Fruit fly (Drosophila melanogaster) whole organism, embryonic: Measurements from ENCODE around the gene Wdr59.
A peak's percentile ranks its signal among the peaks of the same experiment; 100 is the strongest.

Source experiments
- Aef1 ChIP-seq: fragments of 200-800 bp; sonication (Bioruptor generic); IDR thresholded peaks from 3 replicates; pipeline ENCODE4 v1.3.6; 2022; ENCODE audit warnings: missing biosample characterization, missing genetic modification characterization
- Atf6 ChIP-seq: fragments of 200-800 bp; sonication (Bioruptor generic); IDR thresholded peaks from 2 replicates; pipeline ENCODE4 v1.3.6; 2022; ENCODE audit warnings: missing biosample characterization, missing genetic modification characterization
- Bgb ChIP-seq: fragments of 200-800 bp; sonication (Bioruptor generic); IDR thresholded peaks from 2 replicates; pipeline ENCODE4 v1.3.6; 2022; ENCODE audit warnings: missing biosample characterization, missing genetic modification characterization; ENCODE audit not compliant: partially characterized antibody
- CG1024 ChIP-seq: fragments of 200-800 bp; sonication (Bioruptor generic); IDR thresholded peaks from 2 replicates; pipeline ENCODE4 v1.3.6; 2022; ENCODE audit warnings: missing biosample characterization, missing genetic modification characterization
- CG12236 ChIP-seq: fragments of 200-800 bp; sonication (Bioruptor generic); optimal IDR thresholded peaks from 2 replicates; lab custom pipeline; 2016; ENCODE audit warnings: missing biosample characterization, missing genetic modification characterization
- CG13424 ChIP-seq: fragments of 200-800 bp; sonication (Bioruptor generic); optimal IDR thresholded peaks from 2 replicates; lab custom pipeline; 2019; ENCODE audit warnings: missing biosample characterization, mild to moderate bottlenecking, missing genetic modification characterization, moderate library complexity
- CG1529 ChIP-seq: fragments of 200-800 bp; sonication (Bioruptor generic); optimal IDR thresholded peaks from 3 replicates; lab custom pipeline; 2018; ENCODE audit warnings: missing biosample characterization, missing genetic modification characterization
- CG16813 ChIP-seq: fragments of 200-800 bp; sonication (Bioruptor generic); IDR thresholded peaks from 3 replicates; pipeline ENCODE4 v1.3.6; 2022; ENCODE audit warnings: missing biosample characterization, missing genetic modification characterization; ENCODE audit not compliant: partially characterized antibody
- CG17385 ChIP-seq: fragments of 200-800 bp; sonication (Bioruptor generic); optimal IDR thresholded peaks from 3 replicates; lab custom pipeline; 2018; ENCODE audit warnings: missing biosample characterization, mild to moderate bottlenecking, missing genetic modification characterization
- CG18011 ChIP-seq: fragments of 200-800 bp; sonication (Bioruptor generic); optimal IDR thresholded peaks from 2 replicates; lab custom pipeline; 2017; ENCODE audit warnings: missing biosample characterization, missing genetic modification characterization, mild to moderate bottlenecking, moderate library complexity, missing genotype
- CG1832 ChIP-seq: fragments of 200-800 bp; sonication (Bioruptor generic); optimal IDR thresholded peaks from 2 replicates; lab custom pipeline; 2017; ENCODE audit warnings: missing biosample characterization, mild to moderate bottlenecking, missing genetic modification characterization, inconsistent platforms
- CG18476 ChIP-seq: fragments of 200-800 bp; sonication (Bioruptor generic); optimal IDR thresholded peaks from 2 replicates; lab custom pipeline; 2016; ENCODE audit warnings: missing biosample characterization, mild to moderate bottlenecking, missing genetic modification characterization
- CG30020 ChIP-seq: fragments of 200-800 bp; optimal IDR thresholded peaks from 2 replicates; lab custom pipeline; 2019; ENCODE audit warnings: missing biosample characterization, mild to moderate bottlenecking, missing genetic modification characterization, moderate library complexity
- CG34422 ChIP-seq: fragments of 200-800 bp; sonication (Bioruptor generic); IDR thresholded peaks from 3 replicates; pipeline ENCODE4 v1.3.6; 2022; ENCODE audit warnings: missing biosample characterization, missing genetic modification characterization
- CG6791 ChIP-seq: fragments of 200-800 bp; sonication (Bioruptor generic); IDR thresholded peaks from 3 replicates; pipeline ENCODE4 v1.3.6; 2022; ENCODE audit warnings: missing biosample characterization, missing genetic modification characterization; ENCODE audit not compliant: partially characterized antibody
- CG6854 ChIP-seq: fragments of 200-800 bp; sonication (Bioruptor generic); optimal IDR thresholded peaks from 3 replicates; lab custom pipeline; 2017; ENCODE audit warnings: missing biosample characterization, mild to moderate bottlenecking, missing genetic modification characterization
- CG7839 ChIP-seq: fragments of 200-800 bp; sonication (Bioruptor generic); optimal IDR thresholded peaks from 3 replicates; lab custom pipeline; 2018; ENCODE audit warnings: missing biosample characterization, mild to moderate bottlenecking, missing genetic modification characterization, moderate library complexity
- CG7963 ChIP-seq: fragments of 200-800 bp; sonication (Bioruptor generic); IDR thresholded peaks from 3 replicates; pipeline ENCODE4 v1.3.6; 2022; ENCODE audit warnings: missing biosample characterization, missing genetic modification characterization; ENCODE audit not compliant: partially characterized antibody
- CG8290 ChIP-seq, 3 experiments: fragments of 200-800 bp; sonication (Bioruptor generic); optimal IDR thresholded peaks; 2 replicates each; lab custom pipeline; 2016 to 2019; ENCODE audit warnings: missing biosample characterization in 3 of 3, missing genetic modification characterization in 3 of 3, mild to moderate bottlenecking in 2 of 3, moderate library complexity in 1 of 3
- CkIIα-i1 ChIP-seq: fragments of 200-800 bp; sonication (Bioruptor generic); IDR thresholded peaks from 2 replicates; pipeline ENCODE4 v1.3.6; 2022; ENCODE audit warnings: missing biosample characterization, missing genetic modification characterization
- Mes4 ChIP-seq: fragments of 200-800 bp; sonication (Bioruptor generic); optimal IDR thresholded peaks from 2 replicates; lab custom pipeline; 2016; ENCODE audit warnings: missing biosample characterization, missing genetic modification characterization
- Nf-YB ChIP-seq: fragments of 200-800 bp; sonication (Bioruptor generic); optimal IDR thresholded peaks from 3 replicates; lab custom pipeline; 2019; ENCODE audit warnings: missing biosample characterization, mild to moderate bottlenecking, missing genetic modification characterization, moderate library complexity
- Pdp1 ChIP-seq, 2 experiments: fragments of 200-800 bp; sonication (Bioruptor generic); optimal IDR thresholded peaks; 3 replicates each; lab custom pipeline; 2016; ENCODE audit warnings: missing biosample characterization in 2 of 2, missing genetic modification characterization in 2 of 2, mild to moderate bottlenecking in 1 of 2, moderate library complexity in 1 of 2
- Stat92E ChIP-seq, 3 experiments: fragments of >200 bp in 2 of 3; fragments of 200-800 bp in 1 of 3; sonication (Bioruptor generic) in 1 of 3; optimal IDR thresholded peaks; 2 replicates each; lab custom pipeline; 2017 to 2019; ENCODE audit warnings: missing biosample characterization in 3 of 3, missing genetic modification characterization in 3 of 3, mild to moderate bottlenecking in 1 of 3, moderate library complexity in 1 of 3
- Taf1 ChIP-seq: fragments of 200-800 bp; sonication (Bioruptor generic); IDR thresholded peaks from 2 replicates; pipeline ENCODE4 v1.3.6; 2022; ENCODE audit warnings: missing biosample characterization, missing genetic modification characterization
- az2 ChIP-seq: fragments of 200-800 bp; sonication (Bioruptor generic); optimal IDR thresholded peaks from 3 replicates; lab custom pipeline; 2016; ENCODE audit warnings: missing biosample characterization, missing genetic modification characterization
- bsh ChIP-seq, 2 experiments: fragments of 200-800 bp; sonication (Bioruptor generic); optimal IDR thresholded peaks; 2 replicates each; lab custom pipeline; 2017 to 2018; ENCODE audit warnings: mild to moderate bottlenecking in 2 of 2, missing biosample characterization in 2 of 2, missing genetic modification characterization in 2 of 2, moderate library complexity in 1 of 2
- caup ChIP-seq: fragments of 200-800 bp; sonication (Bioruptor generic); optimal IDR thresholded peaks from 3 replicates; lab custom pipeline; 2017; ENCODE audit warnings: missing biosample characterization, mild to moderate bottlenecking, missing genetic modification characterization, moderate library complexity; ENCODE audit not compliant: severe bottlenecking
- da ChIP-seq: fragments of 200-800 bp; sonication (Bioruptor generic); optimal IDR thresholded peaks from 2 replicates; lab custom pipeline; 2016; ENCODE audit warnings: missing biosample characterization, missing genetic modification characterization
- esg ChIP-seq: fragments of 200-800 bp; sonication (Bioruptor generic); conservative IDR thresholded peaks from 2 replicates; pipeline ENCODE4 v1.3.6; 2022; ENCODE audit warnings: missing biosample characterization, missing genetic modification characterization
- gro ChIP-seq: fragments of 200-800 bp; sonication (Bioruptor generic); optimal IDR thresholded peaks from 2 replicates; lab custom pipeline; 2016; ENCODE audit warnings: missing biosample characterization, missing genetic modification characterization
- h ChIP-seq: fragments of >200 bp; optimal IDR thresholded peaks from 2 replicates; lab custom pipeline; 2017
- hbn ChIP-seq: fragments of 200-800 bp; sonication (Bioruptor generic); IDR thresholded peaks from 2 replicates; pipeline ENCODE4 v1.3.6; 2022; ENCODE audit warnings: missing biosample characterization, missing genetic modification characterization; ENCODE audit not compliant: partially characterized antibody
- kah ChIP-seq: fragments of 200-800 bp; sonication (Bioruptor generic); optimal IDR thresholded peaks from 2 replicates; lab custom pipeline; 2018; ENCODE audit warnings: missing biosample characterization, mild to moderate bottlenecking, missing genetic modification characterization
- lola ChIP-seq, 3 experiments: fragments of >200 bp in 2 of 3; fragments of 200-800 bp in 1 of 3; sonication (Bioruptor generic) in 1 of 3; optimal IDR thresholded peaks; 2 replicates each; lab custom pipeline; 2017 to 2019; ENCODE audit warnings: missing biosample characterization in 3 of 3, missing genetic modification characterization in 3 of 3, mild to moderate bottlenecking in 1 of 3, moderate library complexity in 1 of 3
- luna ChIP-seq: fragments of 200-800 bp; sonication (Bioruptor generic); optimal IDR thresholded peaks from 2 replicates; lab custom pipeline; 2016; ENCODE audit warnings: missing biosample characterization, missing genetic modification characterization
- nau ChIP-seq: fragments of 200-800 bp; sonication (Bioruptor generic); optimal IDR thresholded peaks from 3 replicates; lab custom pipeline; 2017; ENCODE audit warnings: missing biosample characterization, mild to moderate bottlenecking, missing genetic modification characterization, missing genetic modification reagents
- pho ChIP-seq: fragments of 200-800 bp; sonication (Bioruptor generic); optimal IDR thresholded peaks from 2 replicates; lab custom pipeline; 2016; ENCODE audit warnings: missing biosample characterization, missing genetic modification characterization
- pita ChIP-seq: fragments of 200-800 bp; sonication (Bioruptor generic); optimal IDR thresholded peaks from 2 replicates; lab custom pipeline; 2017; ENCODE audit warnings: missing biosample characterization, mild to moderate bottlenecking, missing genetic modification characterization
- pum ChIP-seq: fragments of 200-800 bp; sonication (Bioruptor generic); optimal IDR thresholded peaks from 2 replicates; lab custom pipeline; 2016; ENCODE audit warnings: missing biosample characterization, missing genetic modification characterization
- sqz ChIP-seq: fragments of 200-800 bp; sonication (Bioruptor generic); optimal IDR thresholded peaks from 3 replicates; lab custom pipeline; 2018; ENCODE audit warnings: missing biosample characterization, mild to moderate bottlenecking, missing genetic modification characterization
- tap ChIP-seq: fragments of 200-800 bp; optimal IDR thresholded peaks from 3 replicates; lab custom pipeline; 2019; ENCODE audit warnings: missing biosample characterization, mild to moderate bottlenecking, missing genetic modification characterization, moderate library complexity
- vvl ChIP-seq: fragments of 200-800 bp; sonication (Bioruptor generic); IDR thresholded peaks from 2 replicates; pipeline ENCODE4 v1.3.6; 2022; ENCODE audit warnings: missing biosample characterization, missing genetic modification characterization
- wor ChIP-seq: fragments of 200-800 bp; sonication (Bioruptor generic); IDR thresholded peaks from 2 replicates; pipeline ENCODE4 v1.3.6; 2022; ENCODE audit warnings: missing biosample characterization, missing genetic modification characterization
- zen2 ChIP-seq: fragments of 200-800 bp; sonication (Bioruptor generic); IDR thresholded peaks from 3 replicates; pipeline ENCODE4 v1.3.6; 2022; ENCODE audit warnings: missing biosample characterization, missing genetic modification characterization; ENCODE audit not compliant: partially characterized antibody
- zf30C ChIP-seq: fragments of 200-800 bp; sonication (Bioruptor generic); optimal IDR thresholded peaks from 3 replicates; lab custom pipeline; 2018; ENCODE audit warnings: missing biosample characterization, mild to moderate bottlenecking, missing genetic modification characterization
- zfh1 ChIP-seq: fragments of 200-800 bp; sonication (Bioruptor generic); IDR thresholded peaks from 3 replicates; pipeline ENCODE4 v1.3.6; 2022; ENCODE audit warnings: missing biosample characterization, missing genetic modification characterization

The Wdr59 gene

dm6 chr2L:11057333-11058110 is 33.7 kb upstream of the Wdr59 start (continued):
- TF ChIP-seq Mes4 (GFP tag; lab: Kevin White, UChicago), result peak; percentile 7
- peak; percentile 31 for TF ChIP-seq Aef1 (GFP tag; lab: Robert Waterston, UW)
- TF ChIP-seq esg (GFP tag; lab: Robert Waterston, UW), result peak; percentile 77
- TF ChIP-seq CG6791, result no peak
- peak; percentile 7 for TF ChIP-seq gro (GFP tag; lab: Kevin White, UChicago)
- no peak for TF ChIP-seq zf30C (GFP tag; lab: Kevin White, UChicago)
- no peak for TF ChIP-seq CkIIα-i1 (GFP tag; lab: Robert Waterston, UW)
- TF ChIP-seq CG17385 (GFP tag; lab: Kevin White, UChicago), result peak; percentile 72
- TF ChIP-seq pum (GFP tag; lab: Kevin White, UChicago), result peak; percentile 38
- TF ChIP-seq Stat92E (GFP tag; optimal IDR thresholded peaks at IDR 0.05; lab: Kevin White, UChicago), result peak in 1 of 3 experiments; percentile 9
- TF ChIP-seq caup (GFP tag; lab: Kevin White, UChicago), result peak; percentile 73
- TF ChIP-seq pita, result no peak
- TF ChIP-seq h (lab: Kevin White, UChicago), result no peak
- TF ChIP-seq CG30020, result peak; percentile 40
- peak; percentile 63 for TF ChIP-seq wor (GFP tag; lab: Robert Waterston, UW)
- TF ChIP-seq CG7963 (GFP tag; lab: Robert Waterston, UW), result no peak
- no peak for TF ChIP-seq CG18476 (GFP tag; lab: Kevin White, UChicago)
- TF ChIP-seq CG1024 (GFP tag; lab: Robert Waterston, UW), result peak; percentile 45; the same call in 1 of the 2 replicates
- TF ChIP-seq CG18011, result peak; percentile 51
- TF ChIP-seq pho (GFP tag; lab: Kevin White, UChicago), result peak; percentile 48
- peak in 1 of 3 experiments; percentile 67 for TF ChIP-seq lola (GFP tag; optimal IDR thresholded peaks at IDR 0.05; lab: Kevin White, UChicago)
- TF ChIP-seq zen2 (GFP tag; lab: Robert Waterston, UW), result no peak
- TF ChIP-seq tap (tag; lab: Kevin White, UChicago), result peak; percentile 47
- TF ChIP-seq nau (GFP tag; lab: Kevin White, UChicago), result peak; percentile 63
- peak; percentile 79 for TF ChIP-seq CG6854 (GFP tag; lab: Kevin White, UChicago)
- peak; percentile 45 for TF ChIP-seq Nf-YB (GFP tag; lab: Kevin White, UChicago)
- peak; percentile 73 for TF ChIP-seq CG13424 (tag; lab: Kevin White, UChicago)
- peak; percentile 27 for TF ChIP-seq da (GFP tag; lab: Kevin White, UChicago)
- no peak for TF ChIP-seq CG1832 (GFP tag; lab: Kevin White, UChicago)
- TF ChIP-seq zfh1, result peak; percentile 68; the same call in 2 of the 3 replicates

dm6 chr2L:11058111-11058665 is 33.1 kb upstream of the Wdr59 start:
- TF ChIP-seq CG16813 (no peak), bsh (GFP tag; optimal IDR thresholded peaks at IDR 0.05; lab: Kevin White, UChicago) (no peak), vvl (0 out of 2 replicates have a peak, but pooled peaks have one; percentile 15), CG12236 (no peak), wor (GFP tag; lab: Robert Waterston, UW) (0 out of 2 replicates have a peak, but pooled peaks have one; percentile 13), CG1529 (peak; percentile 14), sqz (GFP tag; lab: Kevin White, UChicago) (no peak), CG7839 (tag; lab: Kevin White, UChicago) (no peak), CG34422 (GFP tag; lab: Robert Waterston, UW) (no peak), Atf6 (GFP tag; lab: Robert Waterston, UW) (no peak), hbn (GFP tag; lab: Robert Waterston, UW) (no peak), kah (GFP tag; lab: Kevin White, UChicago) (no peak), az2 (no peak), luna (GFP tag; lab: Kevin White, UChicago) (no peak), Bgb (no peak), Pdp1 (GFP tag; optimal IDR thresholded peaks at IDR 0.05; lab: Kevin White, UChicago) (no peak), CG8290 (GFP tag; optimal IDR thresholded peaks at IDR 0.05; lab: Kevin White, UChicago) (no peak), CG8290 (tag; optimal IDR thresholded peaks at IDR 0.05; lab: Kevin White, UChicago) (no peak), Taf1 (0 out of 2 replicates have a peak, but pooled peaks have one; percentile 4)
